Worm (Caenorhabditis elegans) whole organism, early embryonic: ENCODE measurements around the gene B0244.9.

Experiments used
- B0310.2 ChIP-seq: sonication (generic microtip); optimal IDR thresholded peaks from 2 replicates; lab custom pipeline; 2016; ENCODE audit warnings: mild to moderate bottlenecking, missing genetic modification characterization, missing compliant biosample characterization
- F13C5.2 ChIP-seq: sonication (generic microtip); optimal IDR thresholded peaks from 2 replicates; lab custom pipeline; 2017; ENCODE audit warnings: mild to moderate bottlenecking, missing genetic modification characterization, inconsistent platforms, missing compliant biosample characterization
- aly-1 ChIP-seq: sonication (generic microtip); optimal IDR thresholded peaks from 2 replicates; lab custom pipeline; 2016; ENCODE audit warnings: missing genetic modification characterization, missing compliant biosample characterization
- ama-1 ChIP-seq: fragments of 150-350 bp; optimal IDR thresholded peaks from 2 replicates; lab custom pipeline; 2014
- ceh-13 ChIP-seq: fragments of 200-800 bp; sonication (Bioruptor generic); optimal IDR thresholded peaks from 2 replicates; lab custom pipeline; 2018; ENCODE audit warnings: mild to moderate bottlenecking, missing genetic modification characterization, missing compliant biosample characterization
- ceh-36 ChIP-seq: sonication (generic microtip); optimal IDR thresholded peaks from 2 replicates; lab custom pipeline; 2016; ENCODE audit warnings: missing genetic modification characterization, inconsistent platforms, missing compliant biosample characterization
- ets-7 ChIP-seq: sonication (generic microtip); optimal IDR thresholded peaks from 2 replicates; lab custom pipeline; 2016; ENCODE audit warnings: missing genotype, missing genetic modification characterization, missing compliant biosample characterization
- flt-1 ChIP-seq: fragments of 200-800 bp; sonication (Bioruptor generic); IDR thresholded peaks from 2 replicates; pipeline ENCODE4 v1.3.6; 2022; ENCODE audit warnings: missing genetic modification characterization, missing compliant biosample characterization
- hmbx-1 ChIP-seq: sonication (generic microtip); optimal IDR thresholded peaks from 2 replicates; lab custom pipeline; 2016; ENCODE audit warnings: mild to moderate bottlenecking, missing genetic modification characterization, missing compliant biosample characterization
- hmg-4 ChIP-seq: fragments of 200-800 bp; sonication (Bioruptor generic); optimal IDR thresholded peaks from 2 replicates; lab custom pipeline; 2018; ENCODE audit warnings: mild to moderate bottlenecking, missing genetic modification characterization, missing compliant biosample characterization
- hnd-1 ChIP-seq: sonication (generic microtip); optimal IDR thresholded peaks from 2 replicates; lab custom pipeline; 2016; ENCODE audit warnings: missing genetic modification characterization, missing compliant biosample characterization
- pes-1 ChIP-seq: fragments of 200-800 bp; sonication (Bioruptor generic); IDR thresholded peaks from 2 replicates; pipeline ENCODE4 v1.3.6; 2022; ENCODE audit warnings: missing genetic modification reagents, missing genetic modification characterization, missing compliant biosample characterization
- scrt-1 ChIP-seq: fragments of 200-800 bp; sonication (Bioruptor generic); IDR thresholded peaks from 2 replicates; pipeline ENCODE4 v1.3.6; 2022; ENCODE audit warnings: missing genetic modification characterization, missing compliant biosample characterization
- sea-1 ChIP-seq: fragments of 200-800 bp; sonication (Bioruptor generic); conservative IDR thresholded peaks from 2 replicates; pipeline ENCODE4 v1.3.6; 2022; ENCODE audit warnings: missing genetic modification characterization, missing compliant biosample characterization
- tbx-11 ChIP-seq: fragments of 200-800 bp; sonication (Bioruptor generic); IDR thresholded peaks from 2 replicates; pipeline ENCODE4 v1.3.6; 2022; ENCODE audit warnings: missing genetic modification characterization, missing compliant biosample characterization
- tbx-37 ChIP-seq: fragments of 200-800 bp; sonication (Bioruptor generic); conservative IDR thresholded peaks from 2 replicates; pipeline ENCODE4 v1.3.6; 2022; ENCODE audit warnings: missing genetic modification reagents, missing genetic modification characterization, missing compliant biosample characterization
- tra-4 ChIP-seq: sonication (generic microtip); optimal IDR thresholded peaks from 2 replicates; lab custom pipeline; 2017; ENCODE audit warnings: missing genetic modification characterization, missing compliant biosample characterization

The B0244.9 gene

DNA sequence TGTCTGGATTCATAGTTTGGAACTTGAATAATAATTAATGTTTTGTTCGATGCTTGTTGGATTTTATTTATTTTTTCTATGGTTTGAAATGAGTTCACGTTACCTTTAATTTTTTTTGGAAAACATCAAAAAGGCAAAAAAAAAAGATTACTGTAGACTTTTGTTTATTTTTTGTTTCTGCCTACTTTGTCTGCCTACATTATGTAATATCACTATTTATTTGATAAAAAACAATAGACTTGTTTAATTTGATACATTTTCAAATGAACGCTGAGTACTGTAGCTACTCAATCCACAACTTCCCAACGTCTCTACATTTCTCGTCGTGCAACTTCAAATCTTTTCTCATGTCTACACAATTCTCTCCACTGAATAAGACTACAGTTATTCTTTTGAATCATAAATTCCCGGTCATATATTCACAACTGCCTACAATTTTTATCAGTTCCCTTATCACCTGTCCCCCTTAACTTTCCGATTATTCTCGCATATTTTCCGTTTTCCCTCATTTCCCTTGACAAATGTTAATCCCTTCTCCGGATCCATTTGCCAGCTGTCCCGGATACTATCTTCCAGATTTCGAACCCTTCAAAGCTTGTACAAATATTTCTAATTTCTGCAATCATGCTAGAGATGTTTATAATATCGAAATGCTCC is at the start of gene B0244.9, which contains the start of gene B0244.7:
Gene B0244.9 (minus strand): TSS at position 51 of the 657 bp plus-strand sequence.
Gene B0244.7 (plus strand): TSS at position 522 of the 657 bp plus-strand sequence.
- no peak for TF ChIP-seq hmg-4 (GFP tag; lab: Kevin White, UChicago)
- TF ChIP-seq tbx-37 (GFP tag; lab: Robert Waterston, UW), result no peak
- TF ChIP-seq hnd-1 (tag; lab: Kevin White, UChicago), result no peak
- no peak for TF ChIP-seq flt-1 (GFP tag; lab: Robert Waterston, UW)
- TF ChIP-seq tbx-11 (GFP tag; lab: Robert Waterston, UW), result no peak
- no peak for TF ChIP-seq scrt-1 (GFP tag; lab: Robert Waterston, UW)
- no peak for TF ChIP-seq B0310.2 (tag; lab: Kevin White, UChicago)
- no peak for TF ChIP-seq aly-1 (tag; lab: Kevin White, UChicago)
- no peak for TF ChIP-seq sea-1 (GFP tag; lab: Robert Waterston, UW)
- TF ChIP-seq hmbx-1 (tag; lab: Kevin White, UChicago), result no peak
- no peak for TF ChIP-seq ceh-13 (GFP tag; lab: Kevin White, UChicago)
- no peak for TF ChIP-seq pes-1 (GFP tag; lab: Robert Waterston, UW)

- TF ChIP-seq hmg-4 (GFP tag; lab: Kevin White, UChicago) (peak; percentile 55), F13C5.2 (tag; lab: Kevin White, UChicago) (peak; percentile 60), sea-1 (GFP tag; lab: Robert Waterston, UW) (0 out of 2 replicates have a peak, but pooled peaks have one; percentile 63), hnd-1 (tag; lab: Kevin White, UChicago) (peak; percentile 26), flt-1 (GFP tag; lab: Robert Waterston, UW) (peak; percentile 59; the same call in 1 of the 2 replicates), tbx-37 (GFP tag; lab: Robert Waterston, UW) (peak; percentile 41; the same call in 1 of the 2 replicates), ets-7 (tag; lab: Kevin White, UChicago) (no peak), ceh-13 (GFP tag; lab: Kevin White, UChicago) (no peak), scrt-1 (GFP tag; lab: Robert Waterston, UW) (peak; percentile 52; the same call in 1 of the 2 replicates), ceh-36 (tag; lab: Kevin White, UChicago) (peak; percentile 15)
These were observed 39.0 kb upstream of the B0244.9 start, which contains the start of gene cutl-23 for ce11 chrIII:5769726-5770235. cutl-23 (plus strand) TSS chrIII:5770185.

ce11 chrIII:5763988-5764387 is 33.2 kb upstream of the B0244.9 start:
- no peak for TF ChIP-seq ceh-36 (tag; lab: Kevin White, UChicago)
- no peak for TF ChIP-seq ama-1 (lab: Kevin White, UChicago)
- no peak for TF ChIP-seq ceh-13 (GFP tag; lab: Kevin White, UChicago)
- TF ChIP-seq hmg-4 (GFP tag; lab: Kevin White, UChicago), result no peak
- TF ChIP-seq ets-7 (tag; lab: Kevin White, UChicago), result no peak
- TF ChIP-seq scrt-1 (GFP tag; lab: Robert Waterston, UW), result no peak
- TF ChIP-seq F13C5.2 (tag; lab: Kevin White, UChicago), result no peak
- no peak for TF ChIP-seq hnd-1 (tag; lab: Kevin White, UChicago)
- no peak for TF ChIP-seq flt-1 (GFP tag; lab: Robert Waterston, UW)
- TF ChIP-seq sea-1 (GFP tag; lab: Robert Waterston, UW), result no peak
- no peak for TF ChIP-seq hmbx-1 (tag; lab: Kevin White, UChicago)
- TF ChIP-seq tra-4 (tag; lab: Kevin White, UChicago), result no peak

- TF ChIP-seq ceh-36 (tag; lab: Kevin White, UChicago), result no peak
- TF ChIP-seq tbx-37 (GFP tag; lab: Robert Waterston, UW), result no peak
- no peak for TF ChIP-seq ceh-13 (GFP tag; lab: Kevin White, UChicago)
- TF ChIP-seq B0310.2 (tag; lab: Kevin White, UChicago), result no peak
- TF ChIP-seq hnd-1 (tag; lab: Kevin White, UChicago), result no peak
- no peak for TF ChIP-seq aly-1 (tag; lab: Kevin White, UChicago)
- TF ChIP-seq sea-1 (GFP tag; lab: Robert Waterston, UW), result no peak
- no peak for TF ChIP-seq hmg-4 (GFP tag; lab: Kevin White, UChicago)
- TF ChIP-seq tbx-11 (GFP tag; lab: Robert Waterston, UW), result no peak
- TF ChIP-seq F13C5.2 (tag; lab: Kevin White, UChicago), result no peak
- no peak for TF ChIP-seq tra-4 (tag; lab: Kevin White, UChicago)
- TF ChIP-seq ama-1 (lab: Kevin White, UChicago), result no peak
- TF ChIP-seq pes-1 (GFP tag; lab: Robert Waterston, UW), result no peak
These were observed 31.1 kb upstream of the B0244.9 start for ce11 chrIII:5761886-5762285.

ce11 chrIII:5760721-5761120 is 29.9 kb upstream of the B0244.9 start:
- no peak for TF ChIP-seq F13C5.2 (tag; lab: Kevin White, UChicago)
- TF ChIP-seq tra-4 (tag; lab: Kevin White, UChicago), result no peak
- TF ChIP-seq hmg-4 (GFP tag; lab: Kevin White, UChicago), result no peak
- no peak for TF ChIP-seq pes-1 (GFP tag; lab: Robert Waterston, UW)
- TF ChIP-seq tbx-37 (GFP tag; lab: Robert Waterston, UW), result no peak
- TF ChIP-seq ceh-36 (tag; lab: Kevin White, UChicago), result no peak
- no peak for TF ChIP-seq ama-1 (lab: Kevin White, UChicago)
- no peak for TF ChIP-seq hnd-1 (tag; lab: Kevin White, UChicago)
- no peak for TF ChIP-seq scrt-1 (GFP tag; lab: Robert Waterston, UW)
- TF ChIP-seq B0310.2 (tag; lab: Kevin White, UChicago), result no peak
- no peak for TF ChIP-seq flt-1 (GFP tag; lab: Robert Waterston, UW)
- no peak for TF ChIP-seq tbx-11 (GFP tag; lab: Robert Waterston, UW)
- no peak for TF ChIP-seq ceh-13 (GFP tag; lab: Kevin White, UChicago)
- TF ChIP-seq sea-1 (GFP tag; lab: Robert Waterston, UW), result no peak
- TF ChIP-seq aly-1 (tag; lab: Kevin White, UChicago), result no peak
- no peak for TF ChIP-seq ets-7 (tag; lab: Kevin White, UChicago)
- TF ChIP-seq hmbx-1 (tag; lab: Kevin White, UChicago), result no peak
